Fruit fly (Drosophila melanogaster): Measurements from ENCODE around the gene alpha-Man-Ib.
A peak's percentile ranks its signal among the peaks of the same experiment; 100 is the strongest.

alpha-Man-Ib gene

DNA sequence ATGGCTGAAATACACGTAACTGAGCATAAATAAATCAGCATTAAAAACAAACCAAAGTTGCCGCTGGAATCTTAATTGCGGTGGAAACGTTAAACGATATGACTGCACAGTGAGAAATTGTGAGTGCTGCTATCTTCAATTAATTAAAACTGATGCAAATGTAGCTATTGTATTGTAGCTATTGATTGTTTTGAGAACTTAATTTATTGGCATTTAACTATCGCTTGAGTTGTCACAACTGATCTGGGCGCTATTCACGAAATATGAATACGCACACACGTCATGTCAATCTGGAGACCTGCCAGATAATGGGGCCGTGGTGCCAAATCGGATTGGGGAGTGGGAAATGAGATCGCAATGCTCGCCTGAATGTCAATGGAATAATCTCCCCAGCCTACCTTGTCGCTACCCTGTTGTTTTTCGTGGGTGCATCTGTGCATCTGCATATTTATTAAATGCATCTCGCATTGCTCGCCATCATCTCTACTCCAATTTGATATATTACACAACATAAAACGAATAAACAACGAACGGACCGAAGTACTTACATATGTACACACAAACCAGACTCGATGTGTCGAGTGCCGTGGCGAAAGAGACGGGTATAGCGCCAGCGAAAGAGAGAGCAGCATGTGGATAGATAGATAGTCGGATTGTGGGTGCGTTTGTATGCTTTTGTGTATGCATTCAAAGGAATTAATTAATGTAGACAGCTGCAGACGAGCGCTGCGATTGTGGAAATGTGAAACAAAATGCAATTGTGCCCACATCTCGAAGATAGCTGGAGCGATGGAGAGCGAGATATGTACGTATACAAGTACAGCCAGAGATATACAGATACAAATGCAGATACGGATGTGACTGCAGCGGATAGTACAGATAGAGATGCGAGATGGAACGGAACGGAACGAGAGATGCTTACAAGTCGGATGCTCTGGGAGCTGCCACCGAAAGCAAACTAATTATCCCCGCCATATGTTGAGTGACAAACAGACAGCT is 28.9 kb downstream of the alpha-Man-Ib start (continued):
- TF ChIP-seq Side (GFP tag; optimal IDR thresholded peaks at IDR 0.05) (no peak), bigmax (GFP tag; optimal IDR thresholded peaks at IDR 0.05) (no peak), Vsx1 (GFP tag; optimal IDR thresholded peaks at IDR 0.05) (no peak), CG15696 (tag; optimal IDR thresholded peaks at IDR 0.05) (peak; percentile 6), Rfx (GFP tag; IDR thresholded peaks at IDR 0.05) (no peak), CG8388 (GFP tag; optimal IDR thresholded peaks at IDR 0.05) (no peak), Tbp (GFP tag; optimal IDR thresholded peaks at IDR 0.05) (no peak), cwo (GFP tag; optimal IDR thresholded peaks at IDR 0.05) (no peak), CG12391 (tag; optimal IDR thresholded peaks at IDR 0.05) (no peak), oc (tag; optimal IDR thresholded peaks at IDR 0.05) (peak; percentile 32), ash1 (GFP tag; optimal IDR thresholded peaks at IDR 0.05) (no peak), CG12769 (tag; optimal IDR thresholded peaks at IDR 0.05) (no peak), aop (GFP tag; IDR thresholded peaks at IDR 0.05) (0 out of 2 replicates have a peak, but pooled peaks have one; percentile 3), hth (optimal IDR thresholded peaks at IDR 0.05) (no peak), dmrt11E (tag; optimal IDR thresholded peaks at IDR 0.05) (peak; percentile 31), CG1792 (GFP tag; optimal IDR thresholded peaks at IDR 0.05) (no peak), CG5180 (GFP tag; optimal IDR thresholded peaks at IDR 0.05) (no peak), Dref (GFP tag; IDR thresholded peaks at IDR 0.05) (no peak), esg (GFP tag; conservative IDR thresholded peaks at IDR 0.05) (no peak), trh (GFP tag; optimal IDR thresholded peaks at IDR 0.05) (no peak), NC2β (GFP tag; optimal IDR thresholded peaks at IDR 0.05) (no peak), CG10654 (GFP tag; optimal IDR thresholded peaks at IDR 0.05) (no peak), CG2129 (GFP tag; IDR thresholded peaks at IDR 0.05; ENCODE audit: partially characterized antibody) (no peak), z (GFP tag; IDR thresholded peaks at IDR 0.05) (no peak), jing (GFP tag; optimal IDR thresholded peaks at IDR 0.05) (no peak), Six4 (GFP tag; optimal IDR thresholded peaks at IDR 0.05) (no peak), zen2 (GFP tag; IDR thresholded peaks at IDR 0.05; ENCODE audit: partially characterized antibody) (no peak), pzg (GFP tag; optimal IDR thresholded peaks at IDR 0.05) (no peak), CG15479 (GFP tag; optimal IDR thresholded peaks at IDR 0.05) (peak; percentile 76), bsh (GFP tag; optimal IDR thresholded peaks at IDR 0.05) (peak; percentile 13 to 44), CG14014 (GFP tag; IDR thresholded peaks at IDR 0.05) (no peak), Stat92E (GFP tag; optimal IDR thresholded peaks at IDR 0.05) (peak in 1 of 3 experiments; percentile 36), CG7963 (GFP tag; IDR thresholded peaks at IDR 0.05; ENCODE audit: partially characterized antibody) (no peak), pb (GFP tag; optimal IDR thresholded peaks at IDR 0.05) (no peak), ac (GFP tag; optimal IDR thresholded peaks at IDR 0.05) (peak; percentile 63), CG12659 (GFP tag; optimal IDR thresholded peaks at IDR 0.05) (no peak), HmgD (GFP tag; optimal IDR thresholded peaks at IDR 0.05) (no peak), tna (GFP tag; IDR thresholded peaks at IDR 0.05; ENCODE audit: partially characterized antibody) (no peak), sisA (GFP tag; IDR thresholded peaks at IDR 0.05) (no peak), pros (GFP tag; optimal IDR thresholded peaks at IDR 0.05) (peak; percentile 5), peb (GFP tag; IDR thresholded peaks at IDR 0.05) (no peak), NK7.1 (GFP tag; optimal IDR thresholded peaks at IDR 0.05) (no peak), Drgx (GFP tag; IDR thresholded peaks at IDR 0.05) (0 out of 2 replicates have a peak, but pooled peaks have one; percentile 8), MTF-1 (GFP tag; optimal IDR thresholded peaks at IDR 0.05; ENCODE audit: borderline replicate concordance) (no peak), Hr39 (optimal IDR thresholded peaks at IDR 0.05) (no peak), CG13123 (GFP tag; optimal IDR thresholded peaks at IDR 0.05) (peak; percentile 38), mld (GFP tag; IDR thresholded peaks at IDR 0.05; ENCODE audit: partially characterized antibody) (no peak), Sry-δ (GFP tag; optimal IDR thresholded peaks at IDR 0.05) (no peak)
